Fruit fly (Drosophila melanogaster): Measurements from ENCODE around the gene Cph.

Gene Cph

DNA sequence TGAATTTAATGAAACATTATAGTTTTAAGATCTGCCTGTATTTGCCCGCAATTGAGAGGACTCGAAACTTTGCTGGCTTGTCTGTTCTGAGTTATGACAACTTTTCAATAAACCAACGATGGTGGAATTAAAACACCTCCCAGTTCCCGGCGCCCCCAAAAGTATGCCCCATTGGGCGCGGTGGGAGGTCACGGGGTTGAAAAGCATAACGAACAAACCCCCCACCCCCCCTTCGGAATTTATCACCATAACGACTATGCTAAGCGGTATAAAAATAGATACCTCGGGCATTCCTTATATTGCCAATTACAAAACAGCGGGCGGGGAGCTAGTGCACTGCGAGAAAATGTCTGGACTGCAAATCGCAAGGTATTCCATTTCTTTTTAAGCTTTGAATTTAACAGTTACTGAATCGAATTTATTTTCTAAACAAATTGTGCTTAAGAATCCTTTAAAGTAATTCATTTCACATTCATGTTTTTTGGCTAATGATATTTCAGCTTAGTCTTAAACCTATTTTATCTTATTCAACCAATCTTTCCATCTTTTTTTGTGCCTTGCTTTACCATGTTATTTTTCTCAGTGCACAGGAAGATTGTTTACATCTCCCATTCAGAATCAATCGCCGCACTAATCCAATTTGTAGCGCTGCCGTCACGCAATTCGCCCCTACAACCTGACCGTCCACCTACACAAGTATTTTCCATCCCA, 36.1 kb upstream of the Cph start (continued):
- peak; percentile 20 for TF ChIP-seq CG6765 (GFP tag; optimal IDR thresholded peaks at IDR 0.05)
- peak; percentile 60 for TF ChIP-seq CG18476 (GFP tag; optimal IDR thresholded peaks at IDR 0.05)
- peak; percentile 73 for TF ChIP-seq Asciz (GFP tag; optimal IDR thresholded peaks at IDR 0.05)
- peak; percentile 47 for TF ChIP-seq ac (GFP tag; optimal IDR thresholded peaks at IDR 0.05)
- peak; percentile 60 for TF ChIP-seq CG3163 (GFP tag; optimal IDR thresholded peaks at IDR 0.05)
- peak in 1 of 3 experiments; percentile 90 for TF ChIP-seq lola (GFP tag; optimal IDR thresholded peaks at IDR 0.05)
- peak; percentile 86 for TF ChIP-seq org-1 (GFP tag; optimal IDR thresholded peaks at IDR 0.05)
- peak; percentile 86 for TF ChIP-seq Chrac-16 (GFP tag; optimal IDR thresholded peaks at IDR 0.05)
- TF ChIP-seq chif (GFP tag; optimal IDR thresholded peaks at IDR 0.05), result peak; percentile 84 to 85
- no peak for TF ChIP-seq CG13775 (GFP tag; optimal IDR thresholded peaks at IDR 0.05)
- TF ChIP-seq yki (optimal IDR thresholded peaks at IDR 0.05), result no peak
- TF ChIP-seq D19A (tag; optimal IDR thresholded peaks at IDR 0.05), result peak; percentile 72
- TF ChIP-seq so (GFP tag; IDR thresholded peaks at IDR 0.05), result peak; percentile 75; the same call in 2 of the 3 replicates
- TF ChIP-seq CG16813 (GFP tag; IDR thresholded peaks at IDR 0.05; ENCODE audit: partially characterized antibody), result no peak
- TF ChIP-seq aop (GFP tag; IDR thresholded peaks at IDR 0.05), result no peak; the same call in 1 of the 2 replicates
- TF ChIP-seq jing (GFP tag; optimal IDR thresholded peaks at IDR 0.05), result peak; percentile 77
- peak; percentile 59; the same call in 2 of the 3 replicates for TF ChIP-seq CG34422 (GFP tag; IDR thresholded peaks at IDR 0.05)
- TF ChIP-seq sug (tag; optimal IDR thresholded peaks at IDR 0.05), result peak; percentile 72
- peak; percentile 69 for TF ChIP-seq Bdp1 (GFP tag; optimal IDR thresholded peaks at IDR 0.05)
- TF ChIP-seq CG13287 (GFP tag; IDR thresholded peaks at IDR 0.05; ENCODE audit: partially characterized antibody), result no peak
- peak; percentile 82 for TF ChIP-seq tgo (GFP tag; IDR thresholded peaks at IDR 0.05)
- TF ChIP-seq eyg (GFP tag; optimal IDR thresholded peaks at IDR 0.05), result no peak
- TF ChIP-seq CG7786 (GFP tag; optimal IDR thresholded peaks at IDR 0.05), result peak; percentile 88
- TF ChIP-seq gro (GFP tag; optimal IDR thresholded peaks at IDR 0.05), result peak; percentile 86
- peak; percentile 62 for TF ChIP-seq caup (GFP tag; optimal IDR thresholded peaks at IDR 0.05; ENCODE audit: severe bottlenecking)
- TF ChIP-seq mld (GFP tag; IDR thresholded peaks at IDR 0.05; ENCODE audit: partially characterized antibody), result no peak
- TF ChIP-seq hkb (optimal IDR thresholded peaks at IDR 0.05), result no peak
- peak; percentile 82 for TF ChIP-seq hkb (GFP tag; IDR thresholded peaks at IDR 0.05)
- peak; percentile 71 for TF ChIP-seq schlank (tag; optimal IDR thresholded peaks at IDR 0.05)
- no peak for TF ChIP-seq cad (GFP tag; optimal IDR thresholded peaks at IDR 0.05)
- TF ChIP-seq vfl (GFP tag; optimal IDR thresholded peaks at IDR 0.05), result peak; percentile 58
- peak; percentile 46 for TF ChIP-seq CG10431 (GFP tag; optimal IDR thresholded peaks at IDR 0.05)
- peak; percentile 72 for TF ChIP-seq H2.0 (GFP tag; IDR thresholded peaks at IDR 0.05)
- TF ChIP-seq ase (GFP tag; IDR thresholded peaks at IDR 0.05), result peak; percentile 49; the same call in 1 of the 3 replicates
- TF ChIP-seq pan (optimal IDR thresholded peaks at IDR 0.05), result no peak
- peak in 1 of 2 experiments; percentile 75 for TF ChIP-seq pan (GFP tag; optimal IDR thresholded peaks at IDR 0.05 in 1 of 2, IDR thresholded peaks at IDR 0.05 in 1 of 2)
- TF ChIP-seq zf30C (GFP tag; optimal IDR thresholded peaks at IDR 0.05), result peak; percentile 85
- TF ChIP-seq Lpt (GFP tag; optimal IDR thresholded peaks at IDR 0.05), result no peak
- TF ChIP-seq CG10366 (GFP tag; IDR thresholded peaks at IDR 0.05), result peak; percentile 77
- TF ChIP-seq Ets65A (GFP tag), result no peak
- TF ChIP-seq peb (GFP tag; IDR thresholded peaks at IDR 0.05), result peak; percentile 53; the same call in 1 of the 2 replicates
- TF ChIP-seq Kr (GFP tag; optimal IDR thresholded peaks at IDR 0.05), result peak; percentile 71
- TF ChIP-seq CG10565 (GFP tag; optimal IDR thresholded peaks at IDR 0.05), result no peak
- TF ChIP-seq Elba2 (GFP tag; optimal IDR thresholded peaks at IDR 0.05), result peak; percentile 19
- peak; percentile 61 for TF ChIP-seq tin (GFP tag; optimal IDR thresholded peaks at IDR 0.05)
- peak; percentile 77 for TF ChIP-seq CG12769 (tag; optimal IDR thresholded peaks at IDR 0.05)
- peak; percentile 82 for TF ChIP-seq CG10209 (GFP tag; optimal IDR thresholded peaks at IDR 0.05)
- TF ChIP-seq bigmax (GFP tag; optimal IDR thresholded peaks at IDR 0.05), result no peak
- TF ChIP-seq sna (GFP tag; IDR thresholded peaks at IDR 0.05; ENCODE audit: partially characterized antibody), result no peak
- no peak for TF ChIP-seq gt (GFP tag; IDR thresholded peaks at IDR 0.05)
